Fruit fly (Drosophila melanogaster) whole organism, embryonic: ENCODE data around the gene Tengl1.

Experiments used
- Blimp-1 ChIP-seq: fragments of 200-800 bp; sonication (Bioruptor generic); optimal IDR thresholded peaks from 3 replicates; lab custom pipeline; 2018; ENCODE audit warnings: missing biosample characterization, missing genetic modification characterization, mild to moderate bottlenecking, moderate library complexity, missing genetic modification reagents
- BtbVII ChIP-seq: fragments of 200-800 bp; sonication (Bioruptor generic); optimal IDR thresholded peaks from 3 replicates; lab custom pipeline; 2017; ENCODE audit warnings: missing biosample characterization, mild to moderate bottlenecking, missing genetic modification characterization
- CG10274 ChIP-seq: fragments of 200-800 bp; sonication (Bioruptor generic); optimal IDR thresholded peaks from 3 replicates; lab custom pipeline; 2017; ENCODE audit warnings: missing biosample characterization, mild to moderate bottlenecking, missing genetic modification characterization
- CG10543 ChIP-seq: fragments of 200-800 bp; sonication (Bioruptor generic); optimal IDR thresholded peaks from 3 replicates; lab custom pipeline; 2017; ENCODE audit warnings: missing biosample characterization, mild to moderate bottlenecking, missing genetic modification characterization, moderate library complexity
- CG11723 ChIP-seq: fragments of 200-800 bp; sonication (Bioruptor generic); optimal IDR thresholded peaks from 2 replicates; lab custom pipeline; 2017; ENCODE audit warnings: missing biosample characterization, mild to moderate bottlenecking, missing genetic modification characterization
- CG12071 ChIP-seq: fragments of 200-800 bp; sonication (Bioruptor generic); optimal IDR thresholded peaks from 3 replicates; lab custom pipeline; 2018; ENCODE audit warnings: missing biosample characterization, mild to moderate bottlenecking, missing genetic modification characterization
- CG12155 ChIP-seq: fragments of 200-800 bp; sonication (Bioruptor generic); optimal IDR thresholded peaks from 3 replicates; lab custom pipeline; 2016; ENCODE audit warnings: missing biosample characterization, missing genetic modification characterization
- CG1233 ChIP-seq: fragments of 200-800 bp; sonication (Bioruptor generic); optimal IDR thresholded peaks from 4 replicates; lab custom pipeline; 2018; ENCODE audit warnings: missing biosample characterization, mild to moderate bottlenecking, missing genetic modification characterization
- CG13123 ChIP-seq: fragments of 200-800 bp; sonication (Bioruptor generic); optimal IDR thresholded peaks from 2 replicates; lab custom pipeline; 2016; ENCODE audit warnings: missing biosample characterization, missing genetic modification characterization
- CG13775 ChIP-seq: fragments of 200-800 bp; sonication (Bioruptor generic); optimal IDR thresholded peaks from 3 replicates; lab custom pipeline; 2017; ENCODE audit warnings: missing biosample characterization, mild to moderate bottlenecking, missing genetic modification characterization
- CG18599 ChIP-seq: fragments of 200-800 bp; sonication (Bioruptor generic); optimal IDR thresholded peaks from 3 replicates; lab custom pipeline; 2017; ENCODE audit warnings: missing biosample characterization, missing genetic modification characterization, mild to moderate bottlenecking, moderate library complexity, missing genetic modification reagents
- CG2712 ChIP-seq: fragments of 200-800 bp; optimal IDR thresholded peaks from 3 replicates; lab custom pipeline; 2019; ENCODE audit warnings: missing biosample characterization, mild to moderate bottlenecking, missing genetic modification characterization, moderate library complexity
- CG34376 ChIP-seq: fragments of 200-800 bp; sonication (Bioruptor generic); optimal IDR thresholded peaks from 2 replicates; lab custom pipeline; 2018; ENCODE audit warnings: missing biosample characterization, mild to moderate bottlenecking, missing genetic modification characterization
- CG4328 ChIP-seq: fragments of 200-800 bp; sonication (Bioruptor generic); optimal IDR thresholded peaks from 3 replicates; lab custom pipeline; 2017; ENCODE audit warnings: missing biosample characterization, missing genetic modification reagents, missing genetic modification characterization
- CG6175 ChIP-seq: fragments of 200-800 bp; sonication (Bioruptor generic); IDR thresholded peaks from 3 replicates; pipeline ENCODE4 v1.3.6; 2022; ENCODE audit warnings: missing biosample characterization, missing genetic modification characterization
- CG7745 ChIP-seq: fragments of 200-800 bp; sonication (Bioruptor generic); optimal IDR thresholded peaks from 2 replicates; lab custom pipeline; 2018; ENCODE audit warnings: missing biosample characterization, mild to moderate bottlenecking, missing genetic modification characterization, moderate library complexity
- CrebB ChIP-seq: fragments of 200-800 bp; sonication (Bioruptor generic); optimal IDR thresholded peaks from 3 replicates; lab custom pipeline; 2018; ENCODE audit warnings: missing biosample characterization, mild to moderate bottlenecking, missing genetic modification characterization
- Gug ChIP-seq: fragments of 200-800 bp; sonication (Bioruptor generic); IDR thresholded peaks from 4 replicates; pipeline ENCODE4 v1.3.6; 2022; ENCODE audit warnings: missing biosample characterization, missing genetic modification characterization
- Hr39 ChIP-seq: fragments of >200 bp; optimal IDR thresholded peaks from 2 replicates; lab custom pipeline; 2017
- NC2β ChIP-seq: fragments of 200-800 bp; sonication (Bioruptor generic); optimal IDR thresholded peaks from 2 replicates; lab custom pipeline; 2016; ENCODE audit warnings: missing biosample characterization, missing genetic modification characterization
- Poxn ChIP-seq: fragments of 200-800 bp; sonication (Bioruptor generic); IDR thresholded peaks from 2 replicates; pipeline ENCODE4 v1.3.6; 2022; ENCODE audit warnings: missing biosample characterization, missing genetic modification characterization
- Ptx1 ChIP-seq: fragments of 200-800 bp; sonication (Bioruptor generic); IDR thresholded peaks from 2 replicates; pipeline ENCODE4 v1.3.6; 2022; ENCODE audit warnings: missing biosample characterization, missing genetic modification characterization
- Spps ChIP-seq: fragments of 200-800 bp; sonication (Bioruptor generic); optimal IDR thresholded peaks from 2 replicates; lab custom pipeline; 2018; ENCODE audit warnings: missing biosample characterization, mild to moderate bottlenecking, missing genetic modification characterization
- ab ChIP-seq: fragments of 200-800 bp; sonication (Bioruptor generic); optimal IDR thresholded peaks from 2 replicates; lab custom pipeline; 2016; ENCODE audit warnings: missing biosample characterization, missing genetic modification characterization
- al ChIP-seq: fragments of 200-800 bp; sonication (Bioruptor generic); IDR thresholded peaks from 2 replicates; pipeline ENCODE4 v1.3.6; 2022; ENCODE audit warnings: missing biosample characterization, missing genetic modification characterization
- amos ChIP-seq: fragments of 200-800 bp; sonication (Bioruptor generic); IDR thresholded peaks from 2 replicates; pipeline ENCODE4 v1.3.6; 2022; ENCODE audit warnings: missing biosample characterization, missing genetic modification characterization; ENCODE audit not compliant: partially characterized antibody
- ap ChIP-seq: fragments of 200-800 bp; sonication (Bioruptor generic); IDR thresholded peaks from 2 replicates; pipeline ENCODE4 v1.3.6; 2022; ENCODE audit warnings: missing biosample characterization, missing genetic modification characterization
- bbx ChIP-seq: fragments of 200-800 bp; sonication (Bioruptor generic); IDR thresholded peaks from 2 replicates; pipeline ENCODE4 v1.3.6; 2022; ENCODE audit warnings: missing biosample characterization, missing genetic modification characterization; ENCODE audit not compliant: partially characterized antibody
- bsh ChIP-seq, 2 experiments: fragments of 200-800 bp; sonication (Bioruptor generic); optimal IDR thresholded peaks; 2 replicates each; lab custom pipeline; 2017 to 2018; ENCODE audit warnings: mild to moderate bottlenecking in 2 of 2, missing biosample characterization in 2 of 2, missing genetic modification characterization in 2 of 2, moderate library complexity in 1 of 2
- cad ChIP-seq: fragments of >200 bp; optimal IDR thresholded peaks from 2 replicates; lab custom pipeline; 2017; ENCODE audit warnings: missing biosample characterization, missing genetic modification characterization
- ci ChIP-seq: fragments of 200-800 bp; sonication (Bioruptor generic); IDR thresholded peaks from 3 replicates; pipeline ENCODE4 v1.3.6; 2022; ENCODE audit warnings: missing biosample characterization, missing genetic modification characterization
- dati ChIP-seq: fragments of 200-800 bp; sonication (Bioruptor generic); IDR thresholded peaks from 2 replicates; pipeline ENCODE4 v1.3.6; 2022; ENCODE audit warnings: missing biosample characterization, missing genetic modification characterization
- ftz-f1 ChIP-seq: fragments of 200-800 bp; sonication (Bioruptor generic); optimal IDR thresholded peaks from 2 replicates; lab custom pipeline; 2016; ENCODE audit warnings: missing biosample characterization, missing genetic modification characterization
- gce ChIP-seq: fragments of 200-800 bp; sonication (Bioruptor generic); IDR thresholded peaks from 3 replicates; pipeline ENCODE4 v1.3.6; 2022; ENCODE audit warnings: missing biosample characterization, missing genetic modification characterization
- gro ChIP-seq: fragments of 200-800 bp; sonication (Bioruptor generic); optimal IDR thresholded peaks from 2 replicates; lab custom pipeline; 2016; ENCODE audit warnings: missing biosample characterization, missing genetic modification characterization
- ken ChIP-seq: fragments of 200-800 bp; sonication (Bioruptor generic); IDR thresholded peaks from 3 replicates; pipeline ENCODE4 v1.3.6; 2022; ENCODE audit warnings: missing biosample characterization, missing genetic modification characterization
- lmd ChIP-seq: fragments of 200-800 bp; sonication (Bioruptor generic); IDR thresholded peaks from 2 replicates; pipeline ENCODE4 v1.3.6; 2022; ENCODE audit warnings: missing biosample characterization, missing genetic modification characterization
- lov ChIP-seq, 2 experiments: fragments of 200-800 bp in 1 of 2; fragments of >200 bp in 1 of 2; sonication (Bioruptor generic) in 1 of 2; IDR thresholded peaks in 1 of 2; optimal IDR thresholded peaks in 1 of 2; 2 replicates in 1 of 2; 3 replicates in 1 of 2; pipeline versions ENCODE4 v1.3.6 to Lab custom; 2017 to 2022; ENCODE audit warnings: missing biosample characterization in 1 of 2, missing genetic modification characterization in 1 of 2
- nmo ChIP-seq: fragments of 200-800 bp; sonication (Bioruptor generic); optimal IDR thresholded peaks from 2 replicates; lab custom pipeline; 2018; ENCODE audit warnings: missing biosample characterization, mild to moderate bottlenecking, missing genetic modification characterization, moderate library complexity
- ranshi ChIP-seq: fragments of 200-800 bp; sonication (Bioruptor generic); IDR thresholded peaks from 2 replicates; pipeline ENCODE4 v1.3.6; 2022; ENCODE audit warnings: missing biosample characterization, missing genetic modification characterization
- sd ChIP-seq: fragments of 200-800 bp; sonication (Bioruptor generic); optimal IDR thresholded peaks from 3 replicates; lab custom pipeline; 2018; ENCODE audit warnings: missing biosample characterization, mild to moderate bottlenecking, missing genetic modification characterization, moderate library complexity
- sim ChIP-seq: fragments of 200-800 bp; sonication (Bioruptor generic); IDR thresholded peaks from 2 replicates; pipeline ENCODE4 v1.3.6; 2022; ENCODE audit warnings: missing biosample characterization, missing genetic modification characterization
- tll ChIP-seq, 2 experiments: fragments of 200-800 bp in 1 of 2; fragments of >200 bp in 1 of 2; sonication (Bioruptor generic) in 1 of 2; optimal IDR thresholded peaks; 2 replicates each; lab custom pipeline; 2017 to 2019; ENCODE audit warnings: missing biosample characterization in 2 of 2, missing genetic modification characterization in 2 of 2, mild to moderate bottlenecking in 1 of 2, moderate library complexity in 1 of 2
- unc-4 ChIP-seq: fragments of 200-800 bp; sonication (Bioruptor generic); IDR thresholded peaks from 2 replicates; pipeline ENCODE4 v1.3.6; 2022; ENCODE audit warnings: missing biosample characterization, missing genetic modification characterization; ENCODE audit not compliant: partially characterized antibody
- usp ChIP-seq: fragments of >200 bp; optimal IDR thresholded peaks from 2 replicates; lab custom pipeline; 2017; ENCODE audit warnings: missing biosample characterization, missing genetic modification characterization
- vfl ChIP-seq: fragments of 200-800 bp; sonication (Bioruptor generic); optimal IDR thresholded peaks from 2 replicates; lab custom pipeline; 2016; ENCODE audit warnings: missing biosample characterization, missing genetic modification characterization
- vnd ChIP-seq: fragments of 200-800 bp; sonication (Bioruptor generic); IDR thresholded peaks from 3 replicates; pipeline ENCODE4 v1.3.6; 2022; ENCODE audit warnings: missing biosample characterization, missing genetic modification characterization; ENCODE audit not compliant: partially characterized antibody
- vvl ChIP-seq: fragments of 200-800 bp; sonication (Bioruptor generic); IDR thresholded peaks from 2 replicates; pipeline ENCODE4 v1.3.6; 2022; ENCODE audit warnings: missing biosample characterization, missing genetic modification characterization

Tengl1 gene

DNA sequence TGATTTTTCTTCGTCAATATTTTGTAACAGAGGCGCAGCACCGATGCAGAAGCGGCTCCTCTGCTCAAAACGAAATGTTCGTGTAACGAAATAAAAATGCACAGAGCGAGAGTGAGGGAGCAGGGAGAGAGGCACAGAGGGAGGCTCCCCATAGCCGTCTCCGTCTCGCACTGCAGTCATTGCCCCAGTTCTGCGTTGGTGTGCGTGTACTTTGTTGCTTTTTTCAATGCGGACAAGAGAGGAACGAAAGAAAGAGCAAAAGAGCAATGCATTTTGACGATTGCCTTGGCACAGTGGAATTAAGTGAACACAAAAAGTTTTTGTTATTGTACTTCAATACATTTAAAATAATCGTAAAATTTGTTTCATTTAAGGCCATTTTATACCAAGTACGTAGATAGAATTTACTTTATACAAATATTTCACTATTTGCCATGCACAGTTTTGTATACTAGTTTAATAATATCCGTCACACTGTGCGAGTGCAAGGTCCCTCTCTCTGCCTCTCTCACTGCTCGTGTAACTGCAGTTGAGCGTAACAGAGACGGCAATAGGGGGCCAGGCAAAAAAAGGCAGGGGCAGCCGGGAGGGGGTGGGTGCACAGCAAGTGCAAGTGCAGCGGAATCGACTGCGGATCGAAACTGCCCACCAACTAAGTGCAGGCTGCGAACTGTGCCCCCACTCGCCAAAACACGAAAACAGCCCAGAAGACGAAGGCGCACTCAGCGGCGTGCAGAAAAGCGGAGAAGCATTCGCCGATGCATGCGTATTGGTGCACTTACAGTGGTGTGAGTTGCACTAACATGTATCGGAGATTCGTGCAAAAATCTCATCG lies 38.2 kb downstream of the Tengl1 start (continued):
- TF ChIP-seq ken (GFP tag; lab: Robert Waterston, UW) (peak; percentile 99), nmo (GFP tag; lab: Kevin White, UChicago) (peak; percentile 100), vvl (GFP tag; lab: Robert Waterston, UW) (peak; percentile 100), dati (GFP tag; lab: Robert Waterston, UW) (peak; percentile 98), CG10543 (peak; percentile 39), CG12071 (GFP tag; lab: Kevin White, UChicago) (peak; percentile 97), CG6175 (peak; percentile 77), CG11723 (GFP tag; lab: Kevin White, UChicago) (peak; percentile 97), CG10274 (peak; percentile 83), lov (optimal IDR thresholded peaks at IDR 0.05; lab: Kevin White, UChicago) (no peak), lov (GFP tag; IDR thresholded peaks at IDR 0.05; lab: Robert Waterston, UW) (peak; percentile 100), ci (GFP tag; lab: Robert Waterston, UW) (peak; percentile 100), bbx (peak; percentile 77), Gug (GFP tag; lab: Robert Waterston, UW) (peak; percentile 96), Hr39 (no peak), CG34376 (GFP tag; lab: Kevin White, UChicago) (no peak), vfl (GFP tag; lab: Kevin White, UChicago) (peak; percentile 88), ftz-f1 (GFP tag; lab: Kevin White, UChicago) (peak; percentile 83), gce (peak; percentile 100), lmd (GFP tag; lab: Robert Waterston, UW) (peak; percentile 98), CrebB (tag; lab: Kevin White, UChicago) (peak; percentile 98), Blimp-1 (GFP tag; lab: Kevin White, UChicago) (peak; percentile 99), Ptx1 (GFP tag; lab: Robert Waterston, UW) (peak; percentile 98), ranshi (GFP tag; lab: Robert Waterston, UW) (peak; percentile 98), amos (peak; percentile 32; the same call in 1 of the 2 replicates), sd (tag; lab: Kevin White, UChicago) (peak; percentile 83), CG13775 (GFP tag; lab: Kevin White, UChicago) (peak; percentile 97), sim (GFP tag; lab: Robert Waterston, UW) (peak; percentile 99), ap (GFP tag; lab: Robert Waterston, UW) (peak; percentile 99), usp (no peak), CG4328 (GFP tag; lab: Kevin White, UChicago) (peak; percentile 89), CG12155 (GFP tag; lab: Kevin White, UChicago) (peak; percentile 93), tll (GFP tag; optimal IDR thresholded peaks at IDR 0.05; lab: Kevin White, UChicago) (peak in 1 of 2 experiments; percentile 90), gro (peak; percentile 14), vnd (GFP tag; lab: Robert Waterston, UW) (peak; percentile 77), Poxn (GFP tag; lab: Robert Waterston, UW) (no peak), Spps (peak; percentile 100), CG7745 (tag; lab: Kevin White, UChicago) (peak; percentile 98), bsh (GFP tag; optimal IDR thresholded peaks at IDR 0.05; lab: Kevin White, UChicago) (peak; percentile 99 to 100), ab (GFP tag; lab: Kevin White, UChicago) (peak; percentile 95), CG2712 (tag; lab: Kevin White, UChicago) (peak; percentile 100), cad (GFP tag; lab: Kevin White, UChicago) (no peak), NC2β (GFP tag; lab: Kevin White, UChicago) (peak; percentile 99), CG1233 (GFP tag; lab: Kevin White, UChicago) (peak; percentile 98), BtbVII (GFP tag; lab: Kevin White, UChicago) (peak; percentile 93), CG18599 (GFP tag; lab: Kevin White, UChicago) (peak; percentile 95), CG13123 (GFP tag; lab: Kevin White, UChicago) (peak; percentile 98), unc-4 (GFP tag; lab: Robert Waterston, UW) (no peak), al (GFP tag; lab: Robert Waterston, UW) (peak; percentile 60)
